Fruit fly (Drosophila melanogaster) whole organism, embryonic: ENCODE results near the gene Nprl3.
A peak's percentile ranks its signal among the peaks of the same experiment; 100 is the strongest.

Experiments used
- Antp ChIP-seq: fragments of 200-800 bp; sonication (Bioruptor generic); optimal IDR thresholded peaks from 3 replicates; lab custom pipeline; 2016; ENCODE audit warnings: missing biosample characterization, missing genetic modification characterization
- Bgb ChIP-seq: fragments of 200-800 bp; sonication (Bioruptor generic); IDR thresholded peaks from 2 replicates; pipeline ENCODE4 v1.3.6; 2022; ENCODE audit warnings: missing biosample characterization, missing genetic modification characterization; ENCODE audit not compliant: partially characterized antibody
- CG11398 ChIP-seq: fragments of 200-800 bp; sonication (Bioruptor generic); optimal IDR thresholded peaks from 2 replicates; lab custom pipeline; 2016; ENCODE audit warnings: missing biosample characterization, missing genetic modification characterization
- CG12391 ChIP-seq: fragments of 200-800 bp; sonication (Bioruptor generic); optimal IDR thresholded peaks from 3 replicates; lab custom pipeline; 2018; ENCODE audit warnings: missing biosample characterization, mild to moderate bottlenecking, missing genetic modification characterization, moderate library complexity
- CG14441 ChIP-seq: fragments of 200-800 bp; sonication (Bioruptor generic); IDR thresholded peaks from 2 replicates; pipeline ENCODE4 v1.3.6; 2022; ENCODE audit warnings: missing biosample characterization, missing genetic modification characterization
- CG15479 ChIP-seq: fragments of 200-800 bp; sonication (Bioruptor generic); optimal IDR thresholded peaks from 3 replicates; lab custom pipeline; 2019; ENCODE audit warnings: missing biosample characterization, mild to moderate bottlenecking, missing genetic modification characterization, moderate library complexity
- CG1792 ChIP-seq: fragments of 200-800 bp; sonication (Bioruptor generic); optimal IDR thresholded peaks from 2 replicates; lab custom pipeline; 2016; ENCODE audit warnings: missing biosample characterization, missing genetic modification characterization
- CG18619 ChIP-seq: fragments of 200-800 bp; sonication (Bioruptor generic); optimal IDR thresholded peaks from 3 replicates; lab custom pipeline; 2017; ENCODE audit warnings: missing biosample characterization, mild to moderate bottlenecking, missing genetic modification characterization
- CG2678 ChIP-seq: fragments of 200-800 bp; sonication (Bioruptor generic); optimal IDR thresholded peaks from 3 replicates; lab custom pipeline; 2019; ENCODE audit warnings: missing biosample characterization, mild to moderate bottlenecking, missing genetic modification characterization, moderate library complexity
- CG31365 ChIP-seq: fragments of 200-800 bp; sonication (Bioruptor generic); optimal IDR thresholded peaks from 2 replicates; lab custom pipeline; 2018; ENCODE audit warnings: missing biosample characterization, mild to moderate bottlenecking, missing genetic modification characterization
- CG4328 ChIP-seq: fragments of 200-800 bp; sonication (Bioruptor generic); optimal IDR thresholded peaks from 3 replicates; lab custom pipeline; 2017; ENCODE audit warnings: missing biosample characterization, missing genetic modification reagents, missing genetic modification characterization
- CG4404 ChIP-seq: fragments of 200-800 bp; sonication (Bioruptor generic); IDR thresholded peaks from 2 replicates; pipeline ENCODE4 v1.3.6; 2022; ENCODE audit warnings: missing biosample characterization, missing genetic modification characterization
- CG4707 ChIP-seq: fragments of 200-800 bp; sonication (Bioruptor generic); optimal IDR thresholded peaks from 2 replicates; lab custom pipeline; 2018; ENCODE audit warnings: missing biosample characterization, mild to moderate bottlenecking, missing genetic modification characterization, moderate library complexity
- CG4854 ChIP-seq: fragments of 200-800 bp; sonication (Bioruptor generic); optimal IDR thresholded peaks from 2 replicates; lab custom pipeline; 2016; ENCODE audit warnings: missing biosample characterization, missing genetic modification characterization, inconsistent platforms
- CG5180 ChIP-seq: fragments of 200-800 bp; sonication (Bioruptor generic); optimal IDR thresholded peaks from 3 replicates; lab custom pipeline; 2017; ENCODE audit warnings: missing biosample characterization, missing genetic modification characterization, mild to moderate bottlenecking, moderate library complexity, missing genetic modification reagents
- CG5953 ChIP-seq: fragments of 200-800 bp; sonication (Bioruptor generic); IDR thresholded peaks from 2 replicates; pipeline ENCODE4 v1.3.6; 2022; ENCODE audit warnings: missing biosample characterization, missing genetic modification characterization
- CTCF ChIP-seq: fragments of 200-800 bp; sonication (Bioruptor generic); optimal IDR thresholded peaks from 2 replicates; lab custom pipeline; 2017; ENCODE audit warnings: missing biosample characterization, mild to moderate bottlenecking, missing genetic modification characterization, moderate library complexity
- Chrac-16 ChIP-seq: fragments of 200-800 bp; sonication (Bioruptor generic); optimal IDR thresholded peaks from 3 replicates; lab custom pipeline; 2016; ENCODE audit warnings: missing biosample characterization, missing genetic modification characterization
- CrebB ChIP-seq: fragments of 200-800 bp; sonication (Bioruptor generic); optimal IDR thresholded peaks from 3 replicates; lab custom pipeline; 2018; ENCODE audit warnings: missing biosample characterization, mild to moderate bottlenecking, missing genetic modification characterization
- Dad ChIP-seq: fragments of 200-800 bp; sonication (Bioruptor generic); optimal IDR thresholded peaks from 3 replicates; lab custom pipeline; 2016; ENCODE audit warnings: missing biosample characterization, missing genetic modification characterization
- Mes4 ChIP-seq: fragments of 200-800 bp; sonication (Bioruptor generic); optimal IDR thresholded peaks from 2 replicates; lab custom pipeline; 2016; ENCODE audit warnings: missing biosample characterization, missing genetic modification characterization
- Oli ChIP-seq: fragments of 200-800 bp; sonication (Bioruptor generic); optimal IDR thresholded peaks from 2 replicates; lab custom pipeline; 2018; ENCODE audit warnings: missing biosample characterization, mild to moderate bottlenecking, missing genetic modification characterization, moderate library complexity
- Optix ChIP-seq: fragments of 200-800 bp; sonication (Bioruptor generic); IDR thresholded peaks from 3 replicates; pipeline ENCODE4 v1.3.6; 2022; ENCODE audit warnings: missing biosample characterization, missing genetic modification characterization
- Pdp1 ChIP-seq, 2 experiments: fragments of 200-800 bp; sonication (Bioruptor generic); optimal IDR thresholded peaks; 3 replicates each; lab custom pipeline; 2016; ENCODE audit warnings: missing biosample characterization in 2 of 2, missing genetic modification characterization in 2 of 2, mild to moderate bottlenecking in 1 of 2, moderate library complexity in 1 of 2
- Ravus ChIP-seq: fragments of 200-800 bp; sonication (Bioruptor generic); IDR thresholded peaks from 2 replicates; pipeline ENCODE4 v1.3.6; 2022; ENCODE audit warnings: missing biosample characterization, missing genetic modification characterization
- Rx ChIP-seq: fragments of 200-800 bp; sonication (Bioruptor generic); IDR thresholded peaks from 2 replicates; pipeline ENCODE4 v1.3.6; 2022; ENCODE audit warnings: missing biosample characterization, missing genetic modification characterization
- Sry-δ ChIP-seq: fragments of 200-800 bp; sonication (Bioruptor generic); optimal IDR thresholded peaks from 2 replicates; lab custom pipeline; 2016; ENCODE audit warnings: missing biosample characterization, missing genetic modification characterization
- abd-A ChIP-seq: fragments of 200-800 bp; sonication (Bioruptor generic); optimal IDR thresholded peaks from 3 replicates; lab custom pipeline; 2019; ENCODE audit warnings: missing biosample characterization, mild to moderate bottlenecking, missing genetic modification characterization, moderate library complexity
- bab2 ChIP-seq: fragments of 200-800 bp; sonication (Bioruptor generic); optimal IDR thresholded peaks from 2 replicates; lab custom pipeline; 2016; ENCODE audit warnings: missing biosample characterization, missing genetic modification characterization
- cg ChIP-seq: fragments of 200-800 bp; sonication (Bioruptor generic); optimal IDR thresholded peaks from 3 replicates; lab custom pipeline; 2019; ENCODE audit warnings: missing biosample characterization, mild to moderate bottlenecking, missing genetic modification characterization, moderate library complexity
- croc ChIP-seq: fragments of 200-800 bp; sonication (Bioruptor generic); conservative IDR thresholded peaks from 3 replicates; pipeline ENCODE4 v1.3.6; 2022; ENCODE audit warnings: missing biosample characterization, missing genetic modification characterization
- fru ChIP-seq: fragments of >200 bp; optimal IDR thresholded peaks from 2 replicates; lab custom pipeline; 2017
- grn ChIP-seq: fragments of 200-800 bp; sonication (Bioruptor generic); optimal IDR thresholded peaks from 3 replicates; lab custom pipeline; 2017; ENCODE audit warnings: missing biosample characterization, missing genetic modification characterization
- h ChIP-seq: fragments of >200 bp; optimal IDR thresholded peaks from 2 replicates; lab custom pipeline; 2017
- hb ChIP-seq: fragments of 200-800 bp; sonication (Bioruptor generic); IDR thresholded peaks from 3 replicates; pipeline ENCODE4 v1.3.6; 2022; ENCODE audit warnings: missing biosample characterization, missing genetic modification characterization; ENCODE audit not compliant: partially characterized antibody
- ind ChIP-seq: fragments of 200-800 bp; sonication (Bioruptor generic); optimal IDR thresholded peaks from 3 replicates; lab custom pipeline; 2016; ENCODE audit warnings: missing biosample characterization, missing genetic modification characterization
- jumu ChIP-seq: fragments of 200-800 bp; sonication (Bioruptor generic); optimal IDR thresholded peaks from 3 replicates; lab custom pipeline; 2016; ENCODE audit warnings: missing biosample characterization, missing genetic modification characterization
- lov ChIP-seq, 2 experiments: fragments of 200-800 bp in 1 of 2; fragments of >200 bp in 1 of 2; sonication (Bioruptor generic) in 1 of 2; IDR thresholded peaks in 1 of 2; optimal IDR thresholded peaks in 1 of 2; 2 replicates in 1 of 2; 3 replicates in 1 of 2; pipeline versions ENCODE4 v1.3.6 to Lab custom; 2017 to 2022; ENCODE audit warnings: missing biosample characterization in 1 of 2, missing genetic modification characterization in 1 of 2
- mld ChIP-seq: fragments of 200-800 bp; sonication (Bioruptor generic); IDR thresholded peaks from 3 replicates; pipeline ENCODE4 v1.3.6; 2022; ENCODE audit warnings: missing biosample characterization, missing genetic modification characterization; ENCODE audit not compliant: partially characterized antibody
- oc ChIP-seq: fragments of 200-800 bp; sonication (Bioruptor generic); optimal IDR thresholded peaks from 2 replicates; lab custom pipeline; 2018; ENCODE audit warnings: missing biosample characterization, mild to moderate bottlenecking, missing genetic modification characterization, moderate library complexity
- otp ChIP-seq: fragments of 200-800 bp; sonication (Bioruptor generic); IDR thresholded peaks from 3 replicates; pipeline ENCODE4, ENCODE4 v1.3.6; 2022; ENCODE audit warnings: missing biosample characterization, missing genetic modification characterization
- pho ChIP-seq: fragments of 200-800 bp; sonication (Bioruptor generic); optimal IDR thresholded peaks from 2 replicates; lab custom pipeline; 2016; ENCODE audit warnings: missing biosample characterization, missing genetic modification characterization
- prd ChIP-seq, 3 experiments: fragments of >200 bp in 2 of 3; fragments of 200-800 bp in 1 of 3; sonication (Bioruptor generic) in 1 of 3; optimal IDR thresholded peaks in 2 of 3; IDR thresholded peaks in 1 of 3; 2 replicates in 2 of 3; 3 replicates in 1 of 3; pipeline versions ENCODE4 v1.3.6 to Lab custom; 2017 to 2022; ENCODE audit warnings: missing biosample characterization in 1 of 3, missing genetic modification characterization in 1 of 3
- scrt ChIP-seq: fragments of 200-800 bp; sonication (Bioruptor generic); optimal IDR thresholded peaks from 2 replicates; lab custom pipeline; 2018; ENCODE audit warnings: missing biosample characterization, mild to moderate bottlenecking, missing genetic modification characterization, moderate library complexity
- sob ChIP-seq: fragments of 200-800 bp; sonication (Bioruptor generic); IDR thresholded peaks from 2 replicates; pipeline ENCODE4 v1.3.6; 2022; ENCODE audit warnings: missing biosample characterization, missing genetic modification characterization
- ssp ChIP-seq: fragments of 200-800 bp; sonication (Bioruptor generic); IDR thresholded peaks from 2 replicates; pipeline ENCODE4 v1.3.6; 2022; ENCODE audit warnings: missing biosample characterization, missing genetic modification characterization
- tap ChIP-seq: fragments of 200-800 bp; optimal IDR thresholded peaks from 3 replicates; lab custom pipeline; 2019; ENCODE audit warnings: missing biosample characterization, mild to moderate bottlenecking, missing genetic modification characterization, moderate library complexity
- tgo ChIP-seq: fragments of 200-800 bp; sonication (Bioruptor generic); IDR thresholded peaks from 3 replicates; pipeline ENCODE4 v1.3.6; 2022; ENCODE audit warnings: missing biosample characterization, missing genetic modification characterization
- unc-4 ChIP-seq: fragments of 200-800 bp; sonication (Bioruptor generic); IDR thresholded peaks from 2 replicates; pipeline ENCODE4 v1.3.6; 2022; ENCODE audit warnings: missing biosample characterization, missing genetic modification characterization; ENCODE audit not compliant: partially characterized antibody
- vnd ChIP-seq: fragments of 200-800 bp; sonication (Bioruptor generic); IDR thresholded peaks from 3 replicates; pipeline ENCODE4 v1.3.6; 2022; ENCODE audit warnings: missing biosample characterization, missing genetic modification characterization; ENCODE audit not compliant: partially characterized antibody
- vvl ChIP-seq: fragments of 200-800 bp; sonication (Bioruptor generic); IDR thresholded peaks from 2 replicates; pipeline ENCODE4 v1.3.6; 2022; ENCODE audit warnings: missing biosample characterization, missing genetic modification characterization

The Nprl3 gene

dm6 chr3L:13957212-13957668, 44.4 kb downstream of the Nprl3 start (continued):
- TF ChIP-seq oc (peak; percentile 57), lov (optimal IDR thresholded peaks at IDR 0.05; lab: Kevin White, UChicago) (no peak), lov (GFP tag; IDR thresholded peaks at IDR 0.05; lab: Robert Waterston, UW) (no peak), mld (GFP tag; lab: Robert Waterston, UW) (no peak), CG12391 (tag; lab: Kevin White, UChicago) (peak; percentile 82), scrt (GFP tag; lab: Kevin White, UChicago) (peak; percentile 6), Rx (GFP tag; lab: Robert Waterston, UW) (0 out of 2 replicates have a peak, but pooled peaks have one; percentile 15), CTCF (peak; percentile 0), CG2678 (tag; lab: Kevin White, UChicago) (peak; percentile 86), bab2 (GFP tag; lab: Kevin White, UChicago) (peak; percentile 46), CG11398 (no peak), cg (GFP tag; lab: Kevin White, UChicago) (no peak), CG4854 (GFP tag; lab: Kevin White, UChicago) (peak; percentile 4), hb (GFP tag; lab: Robert Waterston, UW) (no peak), CG1792 (GFP tag; lab: Kevin White, UChicago) (no peak), pho (GFP tag; lab: Kevin White, UChicago) (peak; percentile 27), CG4328 (GFP tag; lab: Kevin White, UChicago) (peak; percentile 44), Ravus (GFP tag; lab: Robert Waterston, UW) (no peak), otp (GFP tag; lab: Robert Waterston, UW) (no peak), Mes4 (GFP tag; lab: Kevin White, UChicago) (no peak), CG5953 (GFP tag; lab: Robert Waterston, UW) (no peak), Dad (GFP tag; lab: Kevin White, UChicago) (no peak), unc-4 (GFP tag; lab: Robert Waterston, UW) (no peak), fru (lab: Kevin White, UChicago) (no peak), Antp (GFP tag; lab: Kevin White, UChicago) (peak; percentile 21), jumu (GFP tag; lab: Kevin White, UChicago) (no peak), CG5180 (peak; percentile 53), Sry-δ (no peak), vnd (GFP tag; lab: Robert Waterston, UW) (no peak), prd (optimal IDR thresholded peaks at IDR 0.05; lab: Kevin White, UChicago) (no peak), prd (GFP tag; IDR thresholded peaks at IDR 0.05; lab: Robert Waterston, UW) (peak; percentile 51; the same call in 1 of the 3 replicates), CG18619 (peak; percentile 65), CG31365 (no peak), tap (tag; lab: Kevin White, UChicago) (peak; percentile 38), croc (GFP tag; lab: Robert Waterston, UW) (no peak; the same call in 1 of the 3 replicates), Oli (tag; lab: Kevin White, UChicago) (peak; percentile 83), abd-A (no peak), Bgb (GFP tag; lab: Robert Waterston, UW) (no peak), h (lab: Kevin White, UChicago) (no peak), ssp (0 out of 2 replicates have a peak, but pooled peaks have one; percentile 29), Chrac-16 (GFP tag; lab: Kevin White, UChicago) (peak; percentile 62), CG15479 (GFP tag; lab: Kevin White, UChicago) (no peak), ind (GFP tag; lab: Kevin White, UChicago) (peak; percentile 60), CrebB (tag; lab: Kevin White, UChicago) (no peak), grn (GFP tag; lab: Kevin White, UChicago) (no peak), tgo (GFP tag; lab: Robert Waterston, UW) (peak; percentile 55), vvl (peak; percentile 42; the same call in 1 of the 2 replicates), Pdp1 (GFP tag; optimal IDR thresholded peaks at IDR 0.05; lab: Kevin White, UChicago) (peak; percentile 25 to 44), Optix (GFP tag; lab: Robert Waterston, UW) (no peak), CG14441 (GFP tag; lab: Robert Waterston, UW) (no peak), CG4404 (GFP tag; lab: Robert Waterston, UW) (no peak; the same call in 1 of the 2 replicates), sob (GFP tag; lab: Robert Waterston, UW) (no peak), CG4707 (GFP tag; lab: Kevin White, UChicago) (no peak)
